Worm (Caenorhabditis elegans) whole organism, early embryonic: Measurements from ENCODE around the gene his-39.

ENCODE experiments used
- flt-1 ChIP-seq: fragments of 200-800 bp; sonication (Bioruptor generic); IDR thresholded peaks from 2 replicates; pipeline ENCODE4 v1.3.6; 2022; ENCODE audit warnings: missing genetic modification characterization, missing compliant biosample characterization
- hmg-4 ChIP-seq: fragments of 200-800 bp; sonication (Bioruptor generic); optimal IDR thresholded peaks from 2 replicates; lab custom pipeline; 2018; ENCODE audit warnings: mild to moderate bottlenecking, missing genetic modification characterization, missing compliant biosample characterization
- pes-1 ChIP-seq: fragments of 200-800 bp; sonication (Bioruptor generic); IDR thresholded peaks from 2 replicates; pipeline ENCODE4 v1.3.6; 2022; ENCODE audit warnings: missing genetic modification reagents, missing genetic modification characterization, missing compliant biosample characterization

- peak; percentile 99 for TF ChIP-seq pes-1 (GFP tag; lab: Robert Waterston, UW)
- peak; percentile 99 for TF ChIP-seq flt-1 (GFP tag; lab: Robert Waterston, UW)
- peak; percentile 100 for TF ChIP-seq hmg-4 (GFP tag; lab: Kevin White, UChicago)
These were observed 36.0 kb upstream of the his-39 start for ce11 chrV:8500348-8500747.
